Worm (Caenorhabditis elegans): Measurements from ENCODE around the gene lgc-26.

ce11 chrV:248636-249035, 19.5 kb upstream of the lgc-26 start:
- TF ChIP-seq C04F5.9 (tag; optimal IDR thresholded peaks at IDR 0.05), result no peak
- TF ChIP-seq sox-4 (tag; optimal IDR thresholded peaks at IDR 0.05), result no peak
- no peak for TF ChIP-seq isw-1 (GFP tag; IDR thresholded peaks at IDR 0.05)
- no peak for TF ChIP-seq unc-30 (tag; optimal IDR thresholded peaks at IDR 0.05)
- no peak for TF ChIP-seq tbx-2 (tag; optimal IDR thresholded peaks at IDR 0.05)
- no peak for TF ChIP-seq hlh-4 (tag; optimal IDR thresholded peaks at IDR 0.05)
- no peak for TF ChIP-seq nhr-76 (tag; optimal IDR thresholded peaks at IDR 0.05)
- no peak for TF ChIP-seq nhr-237 (tag; optimal IDR thresholded peaks at IDR 0.05)
- no peak for TF ChIP-seq fos-1 (tag; optimal IDR thresholded peaks at IDR 0.05)

Data from whole organism, L1 larva.